Worm (Caenorhabditis elegans): Measurements from ENCODE around the gene H40L08.3.

ce11 chrX:15070137-15070536 lies 5.8 kb downstream of the H40L08.3 start:
- TF ChIP-seq ceh-82 (tag; optimal IDR thresholded peaks at IDR 0.05) (no peak), ztf-4 (tag; optimal IDR thresholded peaks at IDR 0.05) (no peak), R02D3.7 (tag; optimal IDR thresholded peaks at IDR 0.05) (no peak), unc-62 (GFP tag; optimal IDR thresholded peaks at IDR 0.05) (no peak), egl-5 (tag; optimal IDR thresholded peaks at IDR 0.05) (no peak), nhr-23 (tag; optimal IDR thresholded peaks at IDR 0.05) (no peak), pqm-1 (tag; optimal IDR thresholded peaks at IDR 0.05) (no peak), aly-2 (tag; optimal IDR thresholded peaks at IDR 0.05) (no peak), skn-1 (tag; optimal IDR thresholded peaks at IDR 0.05) (no peak), ama-1 (optimal IDR thresholded peaks at IDR 0.05) (no peak), lin-39 (tag; optimal IDR thresholded peaks at IDR 0.05) (no peak), ZK546.5 (tag; optimal IDR thresholded peaks at IDR 0.05) (no peak), ceh-16 (tag; optimal IDR thresholded peaks at IDR 0.05) (no peak)

Data from whole organism, L3 larva.